Worm (Caenorhabditis elegans): ENCODE results near the gene scyl-1.
A peak's percentile ranks its signal among the peaks of the same experiment; 100 is the strongest.

scyl-1 gene

DNA sequence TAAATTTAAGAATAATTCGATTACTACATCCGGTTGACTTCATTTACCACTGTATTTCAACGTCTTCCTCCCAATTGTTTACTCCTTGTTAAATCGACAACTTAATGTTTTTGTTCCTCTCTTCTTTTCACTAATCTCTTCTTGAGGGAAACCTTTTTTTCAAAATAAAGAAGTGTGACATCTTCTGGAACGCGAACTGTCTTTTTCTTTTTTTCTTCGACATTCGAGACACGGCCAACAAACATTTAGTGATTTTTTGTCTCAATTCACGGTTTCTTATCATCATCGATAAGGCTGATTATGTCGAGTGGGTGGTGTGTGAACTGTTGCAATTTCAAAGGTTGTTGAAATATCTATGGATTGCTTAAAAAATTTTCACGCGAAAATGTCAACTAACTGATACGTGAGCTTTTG, 43.7 kb upstream of the scyl-1 start (continued):
- peak; percentile 25 for TF ChIP-seq nhr-71 (tag; optimal IDR thresholded peaks at IDR 0.05)
- TF ChIP-seq pqm-1 (tag; optimal IDR thresholded peaks at IDR 0.05), result no peak
- TF ChIP-seq nhr-85 (tag), result peak; percentile 87
- no peak for TF ChIP-seq nhr-12 (tag; optimal IDR thresholded peaks at IDR 0.05)
- TF ChIP-seq mef-2 (tag; optimal IDR thresholded peaks at IDR 0.05), result no peak
- no peak for TF ChIP-seq fkh-8 (tag; optimal IDR thresholded peaks at IDR 0.05)
- TF ChIP-seq ceh-82 (tag; optimal IDR thresholded peaks at IDR 0.05), result no peak
- TF ChIP-seq ama-1 (optimal IDR thresholded peaks at IDR 0.05), result no peak
- no peak for TF ChIP-seq lin-15B (tag; optimal IDR thresholded peaks at IDR 0.05)
- TF ChIP-seq irx-1 (tag; optimal IDR thresholded peaks at IDR 0.05), result no peak
- no peak for TF ChIP-seq sox-4 (tag; optimal IDR thresholded peaks at IDR 0.05)
- TF ChIP-seq hpl-2 (GFP tag; optimal IDR thresholded peaks at IDR 0.05), result no peak
- TF ChIP-seq aha-1 (tag; optimal IDR thresholded peaks at IDR 0.05), result no peak
- no peak for TF ChIP-seq swsn-7 (tag; optimal IDR thresholded peaks at IDR 0.05)
- TF ChIP-seq sptf-1 (tag; optimal IDR thresholded peaks at IDR 0.05), result no peak
- TF ChIP-seq dsc-1 (tag; optimal IDR thresholded peaks at IDR 0.05), result no peak
- peak; percentile 29; the same call in 1 of the 2 replicates for TF ChIP-seq grh-1 (GFP tag; IDR thresholded peaks at IDR 0.05)
- peak; percentile 24 for TF ChIP-seq nhr-90 (tag; optimal IDR thresholded peaks at IDR 0.05; ENCODE audit: poor library complexity)
- TF ChIP-seq mdl-1 (tag; optimal IDR thresholded peaks at IDR 0.05), result peak in 1 of 2 experiments; percentile 29
- no peak for TF ChIP-seq ceh-88 (GFP tag; IDR thresholded peaks at IDR 0.05)
- no peak for TF ChIP-seq aly-2 (tag; optimal IDR thresholded peaks at IDR 0.05)
- TF ChIP-seq lsy-2 (tag; optimal IDR thresholded peaks at IDR 0.05), result no peak
- no peak for TF ChIP-seq ces-1 (GFP tag; optimal IDR thresholded peaks at IDR 0.05)
- TF ChIP-seq sup-37 (GFP tag; optimal IDR thresholded peaks at IDR 0.05), result no peak
- no peak for TF ChIP-seq alr-1 (tag; optimal IDR thresholded peaks at IDR 0.05; ENCODE audit: borderline replicate concordance)
- no peak for TF ChIP-seq unc-62 (GFP tag; optimal IDR thresholded peaks at IDR 0.05)
- TF ChIP-seq nhr-19 (GFP tag; conservative IDR thresholded peaks at IDR 0.05), result peak; percentile 57
- no peak for TF ChIP-seq ceh-90 (tag; optimal IDR thresholded peaks at IDR 0.05)
- TF ChIP-seq unc-86 (tag; optimal IDR thresholded peaks at IDR 0.05), result no peak
- TF ChIP-seq egl-27 (tag; optimal IDR thresholded peaks at IDR 0.05), result no peak
- TF ChIP-seq nhr-84 (tag; optimal IDR thresholded peaks at IDR 0.05), result no peak

DNA sequence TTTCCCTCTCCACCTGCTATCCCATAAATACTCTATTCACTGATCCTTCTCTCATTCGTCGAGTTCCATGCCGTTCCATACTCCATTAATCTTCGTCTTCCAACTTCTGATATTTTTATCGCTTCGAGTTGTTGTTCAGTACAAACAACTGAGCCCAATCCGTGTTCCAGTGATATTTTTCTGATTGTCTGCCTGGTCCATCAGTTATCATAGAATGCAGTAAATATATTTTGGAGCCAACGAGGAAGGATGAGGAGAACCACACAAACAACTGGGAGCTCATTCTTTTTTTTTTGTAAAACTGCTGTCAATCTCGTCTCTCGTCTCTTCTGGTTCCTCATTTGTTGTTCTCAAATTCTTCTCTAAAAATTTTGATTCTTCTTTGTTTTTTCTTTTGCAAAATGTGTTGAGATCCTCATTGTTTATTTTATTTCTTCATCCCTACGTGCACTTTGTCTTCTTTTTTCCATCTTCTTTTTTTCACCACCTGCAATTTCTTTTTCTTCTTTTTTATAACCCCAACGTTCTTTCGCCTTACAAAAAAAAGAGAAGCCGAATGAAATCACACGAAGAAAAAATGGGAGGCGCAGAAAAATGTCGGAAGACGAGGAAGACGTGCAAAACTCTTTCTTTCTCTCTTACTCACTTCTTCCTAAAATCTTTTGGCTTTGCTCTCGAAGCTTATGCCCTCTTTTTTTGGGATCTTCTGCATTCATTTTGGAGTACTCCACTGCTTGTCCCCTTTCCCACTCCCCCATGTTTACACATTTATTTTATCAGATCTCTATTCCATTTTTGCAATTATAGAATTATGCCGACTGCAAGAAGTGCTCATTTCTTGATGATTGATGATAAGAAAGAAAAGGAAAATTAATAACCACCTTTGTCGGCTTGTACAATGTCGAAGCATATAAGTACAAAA, 42.5 kb upstream of the scyl-1 start:
- TF ChIP-seq ztf-11 (tag; optimal IDR thresholded peaks at IDR 0.05), result no peak
- TF ChIP-seq vab-15 (tag; optimal IDR thresholded peaks at IDR 0.05), result no peak
- no peak for TF ChIP-seq efl-3 (GFP tag; optimal IDR thresholded peaks at IDR 0.05)
- TF ChIP-seq egl-27 (tag; optimal IDR thresholded peaks at IDR 0.05), result no peak
- TF ChIP-seq irx-1 (tag; optimal IDR thresholded peaks at IDR 0.05), result no peak
- no peak for TF ChIP-seq lin-15B (tag; optimal IDR thresholded peaks at IDR 0.05)
- peak in 1 of 3 experiments; percentile 32 for TF ChIP-seq ceh-82 (tag; optimal IDR thresholded peaks at IDR 0.05)
- no peak for TF ChIP-seq ces-1 (GFP tag; optimal IDR thresholded peaks at IDR 0.05)
- no peak for TF ChIP-seq fkh-4 (tag; optimal IDR thresholded peaks at IDR 0.05; ENCODE audit: borderline replicate concordance)
- TF ChIP-seq ceh-88 (GFP tag; IDR thresholded peaks at IDR 0.05), result no peak; the same call in 1 of the 2 replicates
- no peak for TF ChIP-seq hlh-4 (tag; optimal IDR thresholded peaks at IDR 0.05)
- TF ChIP-seq zag-1 (tag; optimal IDR thresholded peaks at IDR 0.05), result no peak
- TF ChIP-seq tlp-1 (tag; optimal IDR thresholded peaks at IDR 0.05), result no peak
- no peak for TF ChIP-seq xbp-1 (tag; optimal IDR thresholded peaks at IDR 0.05)
- no peak for TF ChIP-seq snpc-4 (tag; optimal IDR thresholded peaks at IDR 0.05)
- no peak for TF ChIP-seq hlh-17 (GFP tag; optimal IDR thresholded peaks at IDR 0.05; ENCODE audit: borderline replicate concordance)
- TF ChIP-seq nhr-90 (tag; optimal IDR thresholded peaks at IDR 0.05; ENCODE audit: poor library complexity), result no peak
- TF ChIP-seq unc-98 (GFP tag; IDR thresholded peaks at IDR 0.05), result no peak
- no peak for TF ChIP-seq fkh-10 (GFP tag; optimal IDR thresholded peaks at IDR 0.05)
- TF ChIP-seq pax-3 (tag; optimal IDR thresholded peaks at IDR 0.05), result peak; percentile 9
- TF ChIP-seq rnt-1 (tag; optimal IDR thresholded peaks at IDR 0.05), result peak; percentile 8
- TF ChIP-seq fos-1 (tag; optimal IDR thresholded peaks at IDR 0.05), result no peak
- no peak for TF ChIP-seq snu-23 (GFP tag; optimal IDR thresholded peaks at IDR 0.05)
- no peak for TF ChIP-seq ceh-63 (GFP tag; optimal IDR thresholded peaks at IDR 0.05)
- TF ChIP-seq egl-13 (tag; optimal IDR thresholded peaks at IDR 0.05), result no peak
- no peak for TF ChIP-seq C16A3.4 (tag; optimal IDR thresholded peaks at IDR 0.05)
- no peak for TF ChIP-seq nhr-237 (tag; optimal IDR thresholded peaks at IDR 0.05)

Data from whole organism, L1 larva.